Fruit fly (Drosophila melanogaster) whole organism, embryonic: ENCODE data around the gene CG12194.

Experiments
- ATbp ChIP-seq: fragments of 200-800 bp; sonication (Bioruptor generic); optimal IDR thresholded peaks from 2 replicates; lab custom pipeline; 2017; ENCODE audit warnings: missing biosample characterization, mild to moderate bottlenecking, missing genetic modification characterization, missing genetic modification reagents
- CG10565 ChIP-seq: fragments of 200-800 bp; sonication (Bioruptor generic); optimal IDR thresholded peaks from 3 replicates; lab custom pipeline; 2016; ENCODE audit warnings: missing biosample characterization, mild to moderate bottlenecking, missing genetic modification characterization
- CG10959 ChIP-seq: fragments of 200-800 bp; sonication (Bioruptor generic); IDR thresholded peaks from 2 replicates; pipeline ENCODE4 v1.3.6; 2022; ENCODE audit warnings: missing biosample characterization, missing genetic modification characterization
- CG12391 ChIP-seq: fragments of 200-800 bp; sonication (Bioruptor generic); optimal IDR thresholded peaks from 3 replicates; lab custom pipeline; 2018; ENCODE audit warnings: missing biosample characterization, mild to moderate bottlenecking, missing genetic modification characterization, moderate library complexity
- CG15011 ChIP-seq: fragments of 200-800 bp; sonication (Bioruptor generic); optimal IDR thresholded peaks from 3 replicates; lab custom pipeline; 2018; ENCODE audit warnings: missing biosample characterization, mild to moderate bottlenecking, missing genetic modification characterization
- CG1603 ChIP-seq: fragments of 200-800 bp; sonication (Bioruptor generic); optimal IDR thresholded peaks from 2 replicates; lab custom pipeline; 2019; ENCODE audit warnings: missing biosample characterization, mild to moderate bottlenecking, missing genetic modification characterization, moderate library complexity
- CG16863 ChIP-seq: fragments of 200-800 bp; sonication (Bioruptor generic); optimal IDR thresholded peaks from 3 replicates; lab custom pipeline; 2016; ENCODE audit warnings: missing biosample characterization, missing genetic modification characterization
- CG17186 ChIP-seq: fragments of 200-800 bp; sonication (Bioruptor generic); optimal IDR thresholded peaks from 3 replicates; lab custom pipeline; 2017; ENCODE audit warnings: missing biosample characterization, missing genetic modification reagents, missing genetic modification characterization
- CG2120 ChIP-seq: fragments of 200-800 bp; sonication (Bioruptor generic); optimal IDR thresholded peaks from 3 replicates; lab custom pipeline; 2016; ENCODE audit warnings: missing biosample characterization, missing genetic modification characterization
- CG3163 ChIP-seq: fragments of 200-800 bp; sonication (Bioruptor generic); optimal IDR thresholded peaks from 3 replicates; lab custom pipeline; 2016; ENCODE audit warnings: missing biosample characterization, missing genetic modification characterization
- CG3281 ChIP-seq: fragments of 200-800 bp; sonication (Bioruptor generic); optimal IDR thresholded peaks from 3 replicates; lab custom pipeline; 2017; ENCODE audit warnings: missing biosample characterization, mild to moderate bottlenecking, missing genetic modification characterization
- CG33557 ChIP-seq: fragments of 200-800 bp; sonication (Bioruptor generic); optimal IDR thresholded peaks from 2 replicates; lab custom pipeline; 2019; ENCODE audit warnings: missing biosample characterization, mild to moderate bottlenecking, missing genetic modification characterization, moderate library complexity
- CG4707 ChIP-seq: fragments of 200-800 bp; sonication (Bioruptor generic); optimal IDR thresholded peaks from 2 replicates; lab custom pipeline; 2018; ENCODE audit warnings: missing biosample characterization, mild to moderate bottlenecking, missing genetic modification characterization, moderate library complexity
- CG7963 ChIP-seq: fragments of 200-800 bp; sonication (Bioruptor generic); IDR thresholded peaks from 3 replicates; pipeline ENCODE4 v1.3.6; 2022; ENCODE audit warnings: missing biosample characterization, missing genetic modification characterization; ENCODE audit not compliant: partially characterized antibody
- CG8478 ChIP-seq: fragments of >200 bp; optimal IDR thresholded peaks from 2 replicates; lab custom pipeline; 2018
- Dp ChIP-seq: fragments of 200-800 bp; sonication (Bioruptor generic); optimal IDR thresholded peaks from 2 replicates; lab custom pipeline; 2018; ENCODE audit warnings: missing biosample characterization, mild to moderate bottlenecking, missing genetic modification characterization, moderate library complexity
- Fer1 ChIP-seq: fragments of 200-800 bp; sonication (Bioruptor generic); optimal IDR thresholded peaks from 2 replicates; lab custom pipeline; 2017; ENCODE audit warnings: missing biosample characterization, mild to moderate bottlenecking, missing genetic modification characterization
- HLH54F ChIP-seq: fragments of 200-800 bp; sonication (Bioruptor generic); optimal IDR thresholded peaks from 3 replicates; lab custom pipeline; 2016; ENCODE audit warnings: missing biosample characterization, missing genetic modification characterization
- HmgZ ChIP-seq: fragments of 200-800 bp; sonication (Bioruptor generic); optimal IDR thresholded peaks from 2 replicates; lab custom pipeline; 2018; ENCODE audit warnings: missing biosample characterization, mild to moderate bottlenecking, missing genetic modification characterization
- Hr51 ChIP-seq, 2 experiments: fragments of 200-800 bp; sonication (Bioruptor generic); optimal IDR thresholded peaks; 2 replicates in 1 of 2; 3 replicates in 1 of 2; lab custom pipeline; 2016 to 2018; ENCODE audit warnings: missing biosample characterization in 2 of 2, missing genetic modification characterization in 2 of 2, mild to moderate bottlenecking in 1 of 2, moderate library complexity in 1 of 2
- Nf-YB ChIP-seq: fragments of 200-800 bp; sonication (Bioruptor generic); optimal IDR thresholded peaks from 3 replicates; lab custom pipeline; 2019; ENCODE audit warnings: missing biosample characterization, mild to moderate bottlenecking, missing genetic modification characterization, moderate library complexity
- Oaz ChIP-seq: fragments of 200-800 bp; sonication (Bioruptor generic); IDR thresholded peaks from 2 replicates; pipeline ENCODE4 v1.3.6; 2022; ENCODE audit warnings: missing biosample characterization, missing genetic modification characterization
- Ptx1 ChIP-seq: fragments of 200-800 bp; sonication (Bioruptor generic); IDR thresholded peaks from 2 replicates; pipeline ENCODE4 v1.3.6; 2022; ENCODE audit warnings: missing biosample characterization, missing genetic modification characterization
- Rfx ChIP-seq: fragments of 200-800 bp; sonication (Bioruptor generic); IDR thresholded peaks from 2 replicates; pipeline ENCODE4 v1.3.6; 2022; ENCODE audit warnings: missing biosample characterization, missing genetic modification characterization
- Sox100B ChIP-seq: fragments of 200-800 bp; sonication (Bioruptor generic); optimal IDR thresholded peaks from 3 replicates; lab custom pipeline; 2018; ENCODE audit warnings: missing biosample characterization, mild to moderate bottlenecking, missing genetic modification characterization
- Sry-β ChIP-seq: fragments of 200-800 bp; sonication (Bioruptor generic); optimal IDR thresholded peaks from 2 replicates; lab custom pipeline; 2018; ENCODE audit warnings: missing biosample characterization, mild to moderate bottlenecking, missing genetic modification characterization, moderate library complexity
- Ssrp ChIP-seq: fragments of 200-800 bp; sonication (Bioruptor generic); optimal IDR thresholded peaks from 2 replicates; lab custom pipeline; 2018; ENCODE audit warnings: missing biosample characterization, mild to moderate bottlenecking, missing genetic modification characterization, moderate library complexity
- abd-A ChIP-seq: fragments of 200-800 bp; sonication (Bioruptor generic); optimal IDR thresholded peaks from 3 replicates; lab custom pipeline; 2019; ENCODE audit warnings: missing biosample characterization, mild to moderate bottlenecking, missing genetic modification characterization, moderate library complexity
- az2 ChIP-seq: fragments of 200-800 bp; sonication (Bioruptor generic); optimal IDR thresholded peaks from 3 replicates; lab custom pipeline; 2016; ENCODE audit warnings: missing biosample characterization, missing genetic modification characterization
- bcd ChIP-seq: fragments of 200-800 bp; sonication (Bioruptor generic); optimal IDR thresholded peaks from 2 replicates; lab custom pipeline; 2017; ENCODE audit warnings: missing biosample characterization, mild to moderate bottlenecking, missing genetic modification characterization
- chif ChIP-seq, 2 experiments: fragments of 200-800 bp; sonication (Bioruptor generic); optimal IDR thresholded peaks; 3 replicates each; lab custom pipeline; 2016; ENCODE audit warnings: missing biosample characterization in 2 of 2, missing genetic modification characterization in 2 of 2
- emc ChIP-seq: fragments of 200-800 bp; sonication (Bioruptor generic); optimal IDR thresholded peaks from 2 replicates; lab custom pipeline; 2016; ENCODE audit warnings: missing biosample characterization, missing genetic modification characterization
- eyg ChIP-seq: fragments of 200-800 bp; sonication (Bioruptor generic); optimal IDR thresholded peaks from 3 replicates; lab custom pipeline; 2016; ENCODE audit warnings: missing biosample characterization, missing genetic modification characterization
- fd102C ChIP-seq: fragments of 200-800 bp; sonication (Bioruptor generic); optimal IDR thresholded peaks from 2 replicates; lab custom pipeline; 2018; ENCODE audit warnings: missing biosample characterization, mild to moderate bottlenecking, missing genetic modification characterization, moderate library complexity
- fd64A ChIP-seq: fragments of 200-800 bp; sonication (Bioruptor generic); optimal IDR thresholded peaks from 3 replicates; lab custom pipeline; 2018; ENCODE audit warnings: missing biosample characterization, mild to moderate bottlenecking, missing genetic modification characterization
- fd96Cb ChIP-seq: fragments of 200-800 bp; sonication (Bioruptor generic); optimal IDR thresholded peaks from 2 replicates; lab custom pipeline; 2018; ENCODE audit warnings: missing biosample characterization, mild to moderate bottlenecking, missing genetic modification characterization, moderate library complexity
- ftz-f1 ChIP-seq: fragments of 200-800 bp; sonication (Bioruptor generic); optimal IDR thresholded peaks from 2 replicates; lab custom pipeline; 2016; ENCODE audit warnings: missing biosample characterization, missing genetic modification characterization
- jigr1 ChIP-seq: fragments of 200-800 bp; sonication (Bioruptor generic); IDR thresholded peaks from 3 replicates; pipeline ENCODE4 v1.3.6; 2022; ENCODE audit warnings: missing biosample characterization, missing genetic modification characterization
- nau ChIP-seq: fragments of 200-800 bp; sonication (Bioruptor generic); optimal IDR thresholded peaks from 3 replicates; lab custom pipeline; 2017; ENCODE audit warnings: missing biosample characterization, mild to moderate bottlenecking, missing genetic modification characterization, missing genetic modification reagents
- nmo ChIP-seq: fragments of 200-800 bp; sonication (Bioruptor generic); optimal IDR thresholded peaks from 2 replicates; lab custom pipeline; 2018; ENCODE audit warnings: missing biosample characterization, mild to moderate bottlenecking, missing genetic modification characterization, moderate library complexity
- odd ChIP-seq: fragments of 200-800 bp; sonication (Bioruptor generic); optimal IDR thresholded peaks from 2 replicates; lab custom pipeline; 2017; ENCODE audit warnings: missing biosample characterization, mild to moderate bottlenecking, missing genetic modification characterization
- onecut ChIP-seq: fragments of 200-800 bp; sonication (Bioruptor generic); IDR thresholded peaks from 2 replicates; pipeline ENCODE4 v1.3.6; 2022; ENCODE audit warnings: missing biosample characterization, missing genetic modification characterization
- sisA ChIP-seq: fragments of 200-800 bp; sonication (Bioruptor generic); IDR thresholded peaks from 2 replicates; pipeline ENCODE4 v1.3.6; 2022; ENCODE audit warnings: missing biosample characterization, missing genetic modification characterization
- slp2 ChIP-seq: fragments of 200-800 bp; sonication (Bioruptor generic); optimal IDR thresholded peaks from 2 replicates; lab custom pipeline; 2016; ENCODE audit warnings: missing biosample characterization, missing genetic modification characterization
- stc ChIP-seq: fragments of 200-800 bp; sonication (Bioruptor generic); IDR thresholded peaks from 2 replicates; pipeline ENCODE4 v1.3.6; 2022; ENCODE audit warnings: missing biosample characterization, missing genetic modification characterization
- tap ChIP-seq: fragments of 200-800 bp; optimal IDR thresholded peaks from 3 replicates; lab custom pipeline; 2019; ENCODE audit warnings: missing biosample characterization, mild to moderate bottlenecking, missing genetic modification characterization, moderate library complexity
- wor ChIP-seq: fragments of 200-800 bp; sonication (Bioruptor generic); IDR thresholded peaks from 2 replicates; pipeline ENCODE4 v1.3.6; 2022; ENCODE audit warnings: missing biosample characterization, missing genetic modification characterization
- zen ChIP-seq: fragments of 200-800 bp; sonication (Bioruptor generic); optimal IDR thresholded peaks from 3 replicates; lab custom pipeline; 2018; ENCODE audit warnings: missing biosample characterization, mild to moderate bottlenecking, missing genetic modification characterization, moderate library complexity

Gene CG12194

DNA sequence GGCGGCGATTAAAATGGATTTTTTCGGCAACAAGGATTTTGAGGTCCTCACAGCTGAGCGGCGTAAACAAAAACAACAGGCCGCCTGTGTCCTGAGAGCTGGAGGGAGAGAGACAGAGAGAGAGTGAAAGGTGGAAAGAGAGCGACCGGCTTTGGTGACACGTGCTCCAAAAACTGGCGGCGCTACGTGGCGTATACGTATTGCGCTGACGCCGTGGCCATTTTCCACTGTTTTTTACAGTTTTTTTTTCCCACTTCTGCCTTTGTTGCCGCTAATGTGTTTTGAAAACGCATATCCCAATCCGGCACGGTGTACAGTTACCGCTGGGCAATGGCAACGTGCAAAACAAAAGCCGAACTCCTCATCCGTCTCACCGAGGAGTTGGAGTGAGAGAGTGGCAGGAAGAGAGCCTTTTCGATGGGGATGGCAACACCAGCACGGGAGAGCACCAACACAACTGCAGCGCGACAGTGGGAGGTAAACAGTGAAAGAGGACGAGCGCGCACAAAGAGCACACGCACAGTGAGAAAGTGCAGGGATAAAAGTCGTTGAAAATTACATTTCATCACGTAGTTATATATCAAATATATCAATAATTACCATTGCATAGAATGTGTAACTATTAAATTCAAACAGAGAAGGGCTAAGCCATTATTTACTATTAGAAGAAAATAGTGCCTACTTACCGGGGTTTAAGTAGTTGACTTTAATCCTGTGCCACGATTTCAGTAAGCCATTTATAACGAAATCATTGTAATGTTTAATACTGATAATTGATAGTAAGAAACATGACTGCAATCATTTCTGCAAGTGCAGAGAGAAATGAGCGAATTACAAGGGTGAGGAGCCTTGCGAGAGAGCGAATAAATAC is 17.5 kb upstream of the CG12194 start (continued):
- TF ChIP-seq CG1603 (tag; lab: Kevin White, UChicago) (peak; percentile 65), CG33557 (GFP tag; lab: Kevin White, UChicago) (peak; percentile 10), nau (GFP tag; lab: Kevin White, UChicago) (no peak), Ssrp (tag; lab: Kevin White, UChicago) (peak; percentile 61), Sox100B (GFP tag; lab: Kevin White, UChicago) (no peak), Hr51 (GFP tag; optimal IDR thresholded peaks at IDR 0.05; lab: Kevin White, UChicago) (peak in 1 of 2 experiments; percentile 60), Rfx (GFP tag; lab: Robert Waterston, UW) (peak; percentile 17; the same call in 1 of the 2 replicates), slp2 (peak; percentile 51), odd (GFP tag; lab: Kevin White, UChicago) (no peak), CG3281 (no peak), HLH54F (GFP tag; lab: Kevin White, UChicago) (no peak), CG17186 (GFP tag; lab: Kevin White, UChicago) (no peak), CG10959 (GFP tag; lab: Robert Waterston, UW) (no peak), emc (GFP tag; lab: Kevin White, UChicago) (no peak), fd96Cb (tag; lab: Kevin White, UChicago) (peak; percentile 20), HmgZ (tag; lab: Kevin White, UChicago) (peak; percentile 46), ftz-f1 (GFP tag; lab: Kevin White, UChicago) (no peak), nmo (GFP tag; lab: Kevin White, UChicago) (peak; percentile 55), CG7963 (no peak), Oaz (GFP tag; lab: Robert Waterston, UW) (peak; percentile 12; the same call in 1 of the 2 replicates), CG3163 (GFP tag; lab: Kevin White, UChicago) (no peak), zen (tag; lab: Kevin White, UChicago) (peak; percentile 79), sisA (peak; percentile 39), chif (GFP tag; optimal IDR thresholded peaks at IDR 0.05; lab: Kevin White, UChicago) (peak in 1 of 2 experiments; percentile 41), CG10565 (GFP tag; lab: Kevin White, UChicago) (no peak), wor (GFP tag; lab: Robert Waterston, UW) (no peak; the same call in 1 of the 2 replicates), Dp (GFP tag; lab: Kevin White, UChicago) (no peak), Nf-YB (peak; percentile 38), fd102C (GFP tag; lab: Kevin White, UChicago) (peak; percentile 68), abd-A (tag; lab: Kevin White, UChicago) (no peak), Sry-β (no peak), CG8478 (lab: Kevin White, UChicago) (no peak), Fer1 (no peak), tap (tag; lab: Kevin White, UChicago) (peak; percentile 30), CG15011 (GFP tag; lab: Kevin White, UChicago) (no peak), CG2120 (GFP tag; lab: Kevin White, UChicago) (peak; percentile 66), CG4707 (no peak), eyg (GFP tag; lab: Kevin White, UChicago) (peak; percentile 21), jigr1 (GFP tag; lab: Robert Waterston, UW) (peak; percentile 43; the same call in 1 of the 3 replicates), fd64A (GFP tag; lab: Kevin White, UChicago) (peak; percentile 17), Ptx1 (GFP tag; lab: Robert Waterston, UW) (peak; percentile 43), onecut (GFP tag; lab: Robert Waterston, UW) (no peak; the same call in 1 of the 2 replicates), az2 (GFP tag; lab: Kevin White, UChicago) (peak; percentile 66), ATbp (peak; percentile 25), stc (GFP tag; lab: Robert Waterston, UW) (0 out of 2 replicates have a peak, but pooled peaks have one; percentile 7), CG12391 (peak; percentile 61), bcd (peak; percentile 18), CG16863 (GFP tag; lab: Kevin White, UChicago) (peak; percentile 53)
